Worm (Caenorhabditis elegans): Measurements from ENCODE around the gene F17C11.6.
A peak's percentile ranks its signal among the peaks of the same experiment; 100 is the strongest.

Gene F17C11.6

ce11 chrV:10925658-10926057 lies 29.3 kb upstream of the F17C11.6 start:
- TF ChIP-seq fos-1 (tag; optimal IDR thresholded peaks at IDR 0.05) (no peak), egl-27 (tag; optimal IDR thresholded peaks at IDR 0.05) (no peak), hmg-11 (tag; optimal IDR thresholded peaks at IDR 0.05) (no peak), ZK546.5 (tag; optimal IDR thresholded peaks at IDR 0.05) (no peak), nhr-237 (tag; optimal IDR thresholded peaks at IDR 0.05) (no peak), egl-5 (tag; optimal IDR thresholded peaks at IDR 0.05) (no peak), eor-1 (tag; optimal IDR thresholded peaks at IDR 0.05) (no peak), elt-3 (tag; optimal IDR thresholded peaks at IDR 0.05) (no peak), lin-39 (tag; optimal IDR thresholded peaks at IDR 0.05) (no peak), fkh-10 (GFP tag; optimal IDR thresholded peaks at IDR 0.05) (no peak), nhr-25 (tag; optimal IDR thresholded peaks at IDR 0.05) (no peak), nhr-76 (tag; optimal IDR thresholded peaks at IDR 0.05) (no peak), pqm-1 (tag; optimal IDR thresholded peaks at IDR 0.05) (no peak), ztf-11 (tag; optimal IDR thresholded peaks at IDR 0.05) (no peak), nhr-67 (tag; optimal IDR thresholded peaks at IDR 0.05) (no peak), ztf-4 (tag; optimal IDR thresholded peaks at IDR 0.05) (no peak), lin-15B (tag; optimal IDR thresholded peaks at IDR 0.05) (no peak)

- no peak for TF ChIP-seq elt-3 (tag; optimal IDR thresholded peaks at IDR 0.05)
- TF ChIP-seq lin-15B (tag; optimal IDR thresholded peaks at IDR 0.05) = no peak
- no peak for TF ChIP-seq ceh-16 (tag; optimal IDR thresholded peaks at IDR 0.05)
- no peak for TF ChIP-seq R02D3.7 (tag; optimal IDR thresholded peaks at IDR 0.05)
- TF ChIP-seq nhr-23 (tag; optimal IDR thresholded peaks at IDR 0.05) = no peak
- no peak for TF ChIP-seq elt-2 (tag; optimal IDR thresholded peaks at IDR 0.05)
- TF ChIP-seq egl-5 (tag; optimal IDR thresholded peaks at IDR 0.05) = no peak
- TF ChIP-seq nhr-76 (tag; optimal IDR thresholded peaks at IDR 0.05) = no peak
- no peak for TF ChIP-seq ztf-11 (tag; optimal IDR thresholded peaks at IDR 0.05)
- TF ChIP-seq aly-2 (tag; optimal IDR thresholded peaks at IDR 0.05) = no peak
- no peak for TF ChIP-seq nfya-1 (tag; optimal IDR thresholded peaks at IDR 0.05; ENCODE audit: insufficient read depth)
- no peak for TF ChIP-seq ZK546.5 (tag; optimal IDR thresholded peaks at IDR 0.05)
- no peak for TF ChIP-seq zag-1 (tag; optimal IDR thresholded peaks at IDR 0.05)
- TF ChIP-seq hmg-11 (tag; optimal IDR thresholded peaks at IDR 0.05) = no peak
- no peak for TF ChIP-seq sea-2 (GFP tag; optimal IDR thresholded peaks at IDR 0.05)
- TF ChIP-seq ceh-82 (tag; optimal IDR thresholded peaks at IDR 0.05) = no peak
Measured at ce11 chrV:10929511-10929910, 25.4 kb upstream of the F17C11.6 start, which contains the start of gene F58B4.3. TSS of gene F58B4.3 (plus strand) at chrV:10929811.

ce11 chrV:10931189-10931588 lies 23.7 kb upstream of the F17C11.6 start, which contains the start of gene scvp-1:
TSS of gene scvp-1 (minus strand) at chrV:10931289.
- TF ChIP-seq ztf-11 (tag; optimal IDR thresholded peaks at IDR 0.05) (no peak), elt-3 (tag; optimal IDR thresholded peaks at IDR 0.05) (no peak), egl-27 (tag; optimal IDR thresholded peaks at IDR 0.05) (no peak), ceh-82 (tag; optimal IDR thresholded peaks at IDR 0.05) (no peak), ceh-28 (tag; optimal IDR thresholded peaks at IDR 0.05) (no peak), lin-15B (tag; optimal IDR thresholded peaks at IDR 0.05) (no peak), pqm-1 (tag; optimal IDR thresholded peaks at IDR 0.05) (no peak), nhr-12 (tag; optimal IDR thresholded peaks at IDR 0.05) (no peak), nhr-67 (tag; optimal IDR thresholded peaks at IDR 0.05) (no peak), nfya-1 (tag; optimal IDR thresholded peaks at IDR 0.05; ENCODE audit: insufficient read depth) (no peak), aly-2 (tag; optimal IDR thresholded peaks at IDR 0.05) (no peak), tbx-2 (tag; optimal IDR thresholded peaks at IDR 0.05) (no peak), ceh-9 (tag; optimal IDR thresholded peaks at IDR 0.05) (no peak), fkh-2 (tag; optimal IDR thresholded peaks at IDR 0.05) (no peak), eor-1 (tag; optimal IDR thresholded peaks at IDR 0.05) (no peak), egl-5 (tag; optimal IDR thresholded peaks at IDR 0.05) (no peak)

ce11 chrV:10932411-10932810 lies 22.5 kb upstream of the F17C11.6 start, which contains the start of gene F58B4.5:
TSS of gene F58B4.5 (plus strand) at chrV:10932693.
- TF ChIP-seq sea-2 (GFP tag; optimal IDR thresholded peaks at IDR 0.05) = no peak
- no peak for TF ChIP-seq nhr-28 (tag; optimal IDR thresholded peaks at IDR 0.05)
- no peak for TF ChIP-seq ama-1 (optimal IDR thresholded peaks at IDR 0.05)
- TF ChIP-seq daf-12 (tag; optimal IDR thresholded peaks at IDR 0.05) = no peak
- TF ChIP-seq nhr-25 (tag; optimal IDR thresholded peaks at IDR 0.05) = no peak
- TF ChIP-seq ceh-28 (tag; optimal IDR thresholded peaks at IDR 0.05) = no peak
- TF ChIP-seq hmg-11 (tag; optimal IDR thresholded peaks at IDR 0.05) = no peak
- no peak for TF ChIP-seq mdl-1 (tag; optimal IDR thresholded peaks at IDR 0.05)
- no peak for TF ChIP-seq lsy-12 (tag; optimal IDR thresholded peaks at IDR 0.05)
- peak; percentile 94 for TF ChIP-seq elt-2 (tag; optimal IDR thresholded peaks at IDR 0.05)
- peak; percentile 29 for TF ChIP-seq pqm-1 (tag; optimal IDR thresholded peaks at IDR 0.05)
- no peak for TF ChIP-seq nhr-12 (tag; optimal IDR thresholded peaks at IDR 0.05)
- TF ChIP-seq jun-1 (tag; optimal IDR thresholded peaks at IDR 0.05) = no peak
